Worm (Caenorhabditis elegans): ENCODE results near the gene abts-2.

Gene abts-2

ce11 chrX:11585375-11585774 is at the start of gene abts-2:
abts-2 (plus strand) TSS chrX:11585675.
- TF ChIP-seq zag-1 (tag; optimal IDR thresholded peaks at IDR 0.05) = no peak
- no peak for TF ChIP-seq nhr-43 (tag; optimal IDR thresholded peaks at IDR 0.05; ENCODE audit: poor library complexity, severe bottlenecking)
- TF ChIP-seq ztf-4 (tag; optimal IDR thresholded peaks at IDR 0.05) = no peak
- TF ChIP-seq snpc-4 (tag; optimal IDR thresholded peaks at IDR 0.05) = no peak
- no peak for TF ChIP-seq nhr-237 (tag; optimal IDR thresholded peaks at IDR 0.05)
- no peak for TF ChIP-seq mml-1 (tag; optimal IDR thresholded peaks at IDR 0.05)
- no peak for TF ChIP-seq mdl-1 (tag; optimal IDR thresholded peaks at IDR 0.05)
- TF ChIP-seq nhr-67 (tag; optimal IDR thresholded peaks at IDR 0.05) = no peak
- TF ChIP-seq aly-2 (tag; optimal IDR thresholded peaks at IDR 0.05) = no peak
- TF ChIP-seq nfya-1 (tag; optimal IDR thresholded peaks at IDR 0.05; ENCODE audit: insufficient read depth) = no peak
- no peak for TF ChIP-seq nhr-12 (tag; optimal IDR thresholded peaks at IDR 0.05)
- no peak for TF ChIP-seq ztf-11 (tag; optimal IDR thresholded peaks at IDR 0.05)

ce11 chrX:11536408-11536807 is 49.1 kb upstream of the abts-2 start, which contains the start of gene C35C5.9:
C35C5.9 (plus strand) TSS chrX:11536568.
- peak; percentile 15 for TF ChIP-seq nhr-23 (tag; optimal IDR thresholded peaks at IDR 0.05)
- no peak for TF ChIP-seq nfya-1 (tag; optimal IDR thresholded peaks at IDR 0.05; ENCODE audit: insufficient read depth)
- TF ChIP-seq nhr-25 (tag; optimal IDR thresholded peaks at IDR 0.05) = peak; percentile 11

ce11 chrX:11537240-11537764 is 48.2 kb upstream of the abts-2 start, which contains the start of gene gcp-2.2:
gcp-2.2 (plus strand) TSS chrX:11537714.
- TF ChIP-seq sea-2 (GFP tag; optimal IDR thresholded peaks at IDR 0.05) = no peak
- no peak for TF ChIP-seq lin-39 (tag; optimal IDR thresholded peaks at IDR 0.05)
- no peak for TF ChIP-seq egl-5 (tag; optimal IDR thresholded peaks at IDR 0.05)
- TF ChIP-seq nhr-12 (tag; optimal IDR thresholded peaks at IDR 0.05) = no peak
- no peak for TF ChIP-seq nhr-77 (tag; optimal IDR thresholded peaks at IDR 0.05)
- no peak for TF ChIP-seq nhr-23 (tag; optimal IDR thresholded peaks at IDR 0.05)
- no peak for TF ChIP-seq elt-3 (tag; optimal IDR thresholded peaks at IDR 0.05)
- TF ChIP-seq egl-27 (tag; optimal IDR thresholded peaks at IDR 0.05) = no peak
- TF ChIP-seq ceh-82 (tag; optimal IDR thresholded peaks at IDR 0.05) = no peak

DNA sequence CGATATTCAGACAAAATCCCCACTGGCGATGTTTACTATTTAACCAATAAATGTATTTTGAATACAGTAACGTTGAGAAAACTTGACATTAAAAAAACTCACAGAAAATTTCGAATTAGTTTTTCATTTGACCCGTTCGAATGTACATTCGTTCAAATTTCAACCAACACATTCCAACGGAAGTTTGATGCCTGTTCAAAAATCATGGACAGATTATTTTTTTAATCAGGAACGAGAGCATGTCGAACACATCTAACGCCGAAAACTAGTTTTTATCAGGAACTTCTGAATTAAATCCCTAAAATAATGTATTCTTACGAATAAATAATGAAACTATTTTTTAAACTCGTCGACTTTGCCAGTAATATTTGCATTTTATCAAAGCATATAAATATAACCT is 43.8 kb upstream of the abts-2 start:
- TF ChIP-seq egl-5 (tag; optimal IDR thresholded peaks at IDR 0.05) (no peak), nhr-67 (tag; optimal IDR thresholded peaks at IDR 0.05) (no peak), nhr-12 (tag; optimal IDR thresholded peaks at IDR 0.05) (no peak), R02D3.7 (tag; optimal IDR thresholded peaks at IDR 0.05) (no peak)

DNA sequence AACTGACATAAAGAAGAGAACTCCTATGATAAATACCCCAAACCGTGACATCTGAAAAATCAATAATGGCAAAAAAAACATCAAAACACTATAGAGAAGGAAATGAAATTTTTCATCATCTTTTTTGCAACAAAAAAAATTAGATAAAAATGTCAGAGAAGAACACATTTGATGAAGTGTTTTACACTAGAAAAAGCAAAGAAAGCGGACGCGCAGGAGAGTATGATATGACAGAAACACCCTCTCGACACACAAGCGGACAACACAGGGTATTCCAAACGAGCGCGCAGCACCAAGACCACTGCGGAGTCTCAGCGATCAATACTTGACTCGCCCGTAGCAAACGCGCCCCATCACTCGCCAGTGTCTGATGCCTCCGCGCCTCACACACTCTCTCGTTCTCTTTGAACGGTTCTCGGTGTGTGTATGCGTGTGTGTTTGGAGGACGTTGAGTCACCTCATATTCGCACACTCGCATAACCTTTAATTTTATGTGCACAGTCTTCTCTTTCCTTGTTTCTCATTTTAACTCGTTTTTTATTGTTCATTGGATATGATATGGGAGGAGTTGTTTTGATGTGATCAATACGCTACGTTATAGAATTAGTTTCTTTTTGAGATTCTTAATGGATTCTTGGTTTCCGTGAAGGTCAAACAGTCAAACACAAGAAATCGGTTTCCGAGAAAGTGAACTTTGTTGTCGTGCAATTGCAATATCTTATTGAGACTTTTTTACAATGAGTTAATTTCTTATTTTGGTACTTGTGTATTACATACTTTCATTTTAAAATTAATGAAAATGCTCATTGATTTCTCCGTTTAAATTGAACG is 38.8 kb upstream of the abts-2 start, which contains the start of gene selt-1.1:
Gene selt-1.1 (minus strand): TSS at position 51 of the 831 bp plus-strand sequence.
- TF ChIP-seq lsy-12 (tag; optimal IDR thresholded peaks at IDR 0.05) (peak; percentile 38), ceh-82 (tag; optimal IDR thresholded peaks at IDR 0.05) (no peak), elt-2 (tag; optimal IDR thresholded peaks at IDR 0.05) (peak; percentile 78), elt-1 (tag; optimal IDR thresholded peaks at IDR 0.05) (no peak), nhr-11 (tag; optimal IDR thresholded peaks at IDR 0.05) (no peak), nhr-43 (tag; optimal IDR thresholded peaks at IDR 0.05; ENCODE audit: poor library complexity, severe bottlenecking) (no peak), pha-4 (tag; optimal IDR thresholded peaks at IDR 0.05) (peak; percentile 75), pqm-1 (tag; optimal IDR thresholded peaks at IDR 0.05) (peak; percentile 85), jun-1 (tag; optimal IDR thresholded peaks at IDR 0.05) (peak; percentile 72), ceh-9 (tag; optimal IDR thresholded peaks at IDR 0.05) (no peak), daf-12 (tag; optimal IDR thresholded peaks at IDR 0.05) (no peak), fos-1 (tag; optimal IDR thresholded peaks at IDR 0.05) (peak; percentile 61), nhr-12 (tag; optimal IDR thresholded peaks at IDR 0.05) (no peak), nhr-67 (tag; optimal IDR thresholded peaks at IDR 0.05) (no peak), ztf-11 (tag; optimal IDR thresholded peaks at IDR 0.05) (no peak), unc-39 (tag; optimal IDR thresholded peaks at IDR 0.05) (no peak), fkh-2 (tag; optimal IDR thresholded peaks at IDR 0.05) (no peak), ztf-4 (tag; optimal IDR thresholded peaks at IDR 0.05) (no peak), mml-1 (tag; optimal IDR thresholded peaks at IDR 0.05) (no peak), unc-62 (GFP tag; optimal IDR thresholded peaks at IDR 0.05) (no peak), elt-3 (tag; optimal IDR thresholded peaks at IDR 0.05) (no peak), snpc-4 (tag; optimal IDR thresholded peaks at IDR 0.05) (no peak), ZK546.5 (tag; optimal IDR thresholded peaks at IDR 0.05) (no peak), nhr-28 (tag; optimal IDR thresholded peaks at IDR 0.05) (no peak), hmg-11 (tag; optimal IDR thresholded peaks at IDR 0.05) (peak; percentile 78), aly-2 (tag; optimal IDR thresholded peaks at IDR 0.05) (no peak), ama-1 (optimal IDR thresholded peaks at IDR 0.05) (no peak), mdl-1 (tag; optimal IDR thresholded peaks at IDR 0.05) (peak; percentile 4), eor-1 (tag; optimal IDR thresholded peaks at IDR 0.05) (no peak), skn-1 (tag; optimal IDR thresholded peaks at IDR 0.05) (no peak), egl-5 (tag; optimal IDR thresholded peaks at IDR 0.05) (peak; percentile 55), zag-1 (tag; optimal IDR thresholded peaks at IDR 0.05) (no peak), sea-2 (GFP tag; optimal IDR thresholded peaks at IDR 0.05) (no peak)
